Worm (Caenorhabditis elegans): Measurements from ENCODE around the gene mlt-7.

Gene mlt-7

DNA sequence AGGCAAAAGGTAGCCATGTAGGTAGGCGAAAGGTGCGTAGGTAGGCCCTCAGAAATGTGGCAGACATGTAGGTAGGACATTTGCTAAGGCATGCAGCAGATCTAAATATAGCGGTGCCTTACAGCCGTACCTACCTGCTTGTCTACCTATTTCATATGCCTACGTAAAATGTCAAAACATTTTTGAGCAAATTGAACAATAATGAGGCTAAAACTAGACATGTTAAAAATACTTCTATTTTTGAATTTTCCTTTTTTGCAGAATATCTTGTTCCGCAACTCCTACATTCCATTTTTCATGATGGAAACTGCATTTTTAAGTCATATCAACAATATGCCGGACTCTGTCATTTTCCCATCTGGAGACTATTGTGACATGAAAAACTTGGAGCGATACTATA is 41.5 kb downstream of the mlt-7 start:
- TF ChIP-seq nfya-2 (GFP tag; IDR thresholded peaks at IDR 0.05) (no peak), xnd-1 (tag; optimal IDR thresholded peaks at IDR 0.05) (no peak), ama-1 (optimal IDR thresholded peaks at IDR 0.05) (no peak), ama-1 (GFP tag; optimal IDR thresholded peaks at IDR 0.05) (no peak), nhr-80 (tag; optimal IDR thresholded peaks at IDR 0.05) (no peak), ztf-22 (GFP tag; optimal IDR thresholded peaks at IDR 0.05) (no peak), ztf-6 (GFP tag; IDR thresholded peaks at IDR 0.05) (no peak), madf-8 (GFP tag; conservative IDR thresholded peaks at IDR 0.05) (no peak), snpc-4 (GFP tag; optimal IDR thresholded peaks at IDR 0.05) (no peak), snpc-4 (tag; optimal IDR thresholded peaks at IDR 0.05) (no peak), repo-1 (tag; optimal IDR thresholded peaks at IDR 0.05) (no peak), tbp1 (GFP tag; optimal IDR thresholded peaks at IDR 0.05) (no peak)

DNA sequence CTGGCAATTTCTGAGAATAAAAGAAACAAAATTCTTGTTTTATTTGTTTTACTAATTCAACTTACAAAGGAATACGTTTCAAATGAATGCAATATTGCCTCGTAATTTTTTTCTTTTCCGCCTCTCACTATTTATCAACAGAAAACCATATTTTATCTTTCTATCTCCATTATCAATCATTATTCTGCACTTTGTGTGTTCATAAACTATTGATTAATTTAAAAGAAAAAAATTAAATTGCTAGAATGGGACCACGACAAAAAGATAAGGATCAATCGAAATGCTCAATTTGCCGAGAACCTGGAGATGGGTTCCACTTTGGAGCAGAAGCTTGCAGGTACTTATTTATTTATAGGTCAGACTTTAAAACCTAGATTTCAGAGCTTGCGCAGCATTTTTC is 42.3 kb downstream of the mlt-7 start, which contains the start of gene nhr-273:
Gene nhr-273, plus strand, starts transcription at position 167 of the 400 bp plus-strand sequence.
- TF ChIP-seq lin-40 (tag; optimal IDR thresholded peaks at IDR 0.05), result peak; percentile 9
- TF ChIP-seq ztf-26 (tag; optimal IDR thresholded peaks at IDR 0.05), result no peak
- no peak for TF ChIP-seq F55B11.4 (tag; optimal IDR thresholded peaks at IDR 0.05; ENCODE audit: borderline replicate concordance, insufficient read depth)
- no peak for TF ChIP-seq hmg-1.2 (GFP tag; IDR thresholded peaks at IDR 0.05)
- no peak for TF ChIP-seq ztf-22 (GFP tag; optimal IDR thresholded peaks at IDR 0.05)

DNA sequence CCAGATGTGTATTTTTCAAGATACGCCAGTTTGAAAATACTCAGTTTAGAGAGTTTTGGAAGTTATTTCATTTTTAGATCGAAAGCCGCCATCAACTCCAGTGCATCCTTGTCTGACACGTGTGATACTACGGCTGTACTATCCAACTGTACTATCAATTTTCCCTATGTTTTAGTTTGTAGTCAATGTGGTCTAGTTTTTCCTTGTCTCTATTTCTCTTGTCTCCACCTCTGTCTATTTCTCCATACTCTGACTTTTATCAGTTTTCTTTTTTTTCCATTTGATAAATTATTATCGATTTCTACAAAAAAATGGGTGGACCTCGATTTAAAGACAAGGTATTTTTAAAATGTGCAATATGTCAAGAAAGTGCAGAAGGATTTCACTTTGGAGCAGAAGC is 45.8 kb downstream of the mlt-7 start, which contains the start of gene nhr-16:
Gene nhr-16, plus strand, starts transcription at position 205 of the 400 bp plus-strand sequence.
- TF ChIP-seq F37B4.10 (GFP tag; IDR thresholded peaks at IDR 0.05), result no peak
- TF ChIP-seq F39B2.1 (GFP tag; IDR thresholded peaks at IDR 0.05), result no peak

DNA sequence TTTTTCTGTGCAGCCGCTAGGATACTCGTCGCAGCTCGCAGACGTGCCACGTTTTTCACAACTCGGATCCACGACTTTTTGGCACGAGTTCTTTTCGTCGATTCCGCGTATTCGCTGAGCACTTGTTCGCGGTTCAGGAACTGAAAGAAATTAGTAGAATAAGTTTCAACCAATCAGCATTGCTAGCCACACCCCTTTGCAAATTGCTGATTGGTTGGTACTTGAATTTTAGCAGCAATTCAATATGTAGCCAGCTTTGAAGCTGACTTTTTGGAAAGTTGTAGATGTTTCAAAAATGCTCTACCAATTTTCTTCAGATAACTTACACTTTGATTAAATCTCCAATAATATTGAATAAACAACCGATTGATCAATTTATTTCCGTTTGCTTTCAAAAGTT is 48.5 kb downstream of the mlt-7 start:
- TF ChIP-seq somi-1 (GFP tag; optimal IDR thresholded peaks at IDR 0.05) (no peak), egl-18 (GFP tag; IDR thresholded peaks at IDR 0.05) (no peak), nfyb-1 (GFP tag; IDR thresholded peaks at IDR 0.05) (peak; percentile 67)

DNA sequence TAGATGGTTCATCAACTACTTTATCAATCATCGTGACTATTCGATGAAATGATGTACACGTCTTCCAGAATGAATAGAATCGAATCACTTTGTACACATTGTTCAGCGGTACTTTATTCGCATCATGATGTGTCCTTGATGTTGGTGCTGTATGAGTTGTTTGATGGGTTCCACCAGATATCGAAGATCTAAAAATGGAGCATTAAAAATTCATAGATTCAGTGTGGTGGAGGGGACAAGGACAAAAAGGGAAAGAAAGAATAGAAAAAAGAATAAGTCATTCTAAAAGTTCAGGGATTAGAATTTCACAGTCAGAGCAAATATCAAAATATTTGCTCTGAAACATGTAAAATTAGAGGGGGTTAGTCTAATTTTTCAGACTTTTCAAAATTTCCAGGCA is 52.0 kb downstream of the mlt-7 start:
- TF ChIP-seq ztf-22 (GFP tag; optimal IDR thresholded peaks at IDR 0.05) (no peak), lsl-1 (GFP tag; optimal IDR thresholded peaks at IDR 0.05) (no peak), ztf-28 (GFP tag; IDR thresholded peaks at IDR 0.05) (no peak)

DNA sequence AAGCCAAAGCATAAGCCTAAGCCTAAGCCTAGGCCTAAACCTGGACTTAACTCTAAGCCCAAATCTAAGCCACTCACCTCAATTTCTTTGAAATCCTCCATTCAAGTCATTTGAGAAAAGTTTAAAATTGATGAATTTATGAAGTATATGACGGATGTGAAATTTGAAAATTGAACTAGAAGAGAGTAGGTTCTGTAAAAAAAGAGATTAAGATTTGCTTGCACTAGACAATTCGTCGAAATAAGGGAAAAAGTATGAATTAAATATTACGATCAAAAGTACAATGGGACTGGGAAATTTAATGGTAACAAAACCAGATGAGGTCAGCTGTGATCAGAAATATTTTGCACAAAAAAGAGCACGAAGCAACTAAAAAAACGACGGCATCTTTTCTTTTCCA is 60.2 kb downstream of the mlt-7 start, which contains the start of gene twk-2:
Gene twk-2, minus strand, starts transcription at position 101 of the 400 bp plus-strand sequence.
- no peak for TF ChIP-seq aptf-3 (GFP tag; IDR thresholded peaks at IDR 0.05)
- no peak for TF ChIP-seq sdz-38 (tag; optimal IDR thresholded peaks at IDR 0.05)
- TF ChIP-seq nhr-179 (tag; optimal IDR thresholded peaks at IDR 0.05), result no peak
- TF ChIP-seq ztf-18 (tag; optimal IDR thresholded peaks at IDR 0.05), result no peak
- TF ChIP-seq dox-1 (GFP tag; IDR thresholded peaks at IDR 0.05), result no peak
- no peak for TF ChIP-seq aptf-2 (GFP tag; conservative IDR thresholded peaks at IDR 0.05)

DNA sequence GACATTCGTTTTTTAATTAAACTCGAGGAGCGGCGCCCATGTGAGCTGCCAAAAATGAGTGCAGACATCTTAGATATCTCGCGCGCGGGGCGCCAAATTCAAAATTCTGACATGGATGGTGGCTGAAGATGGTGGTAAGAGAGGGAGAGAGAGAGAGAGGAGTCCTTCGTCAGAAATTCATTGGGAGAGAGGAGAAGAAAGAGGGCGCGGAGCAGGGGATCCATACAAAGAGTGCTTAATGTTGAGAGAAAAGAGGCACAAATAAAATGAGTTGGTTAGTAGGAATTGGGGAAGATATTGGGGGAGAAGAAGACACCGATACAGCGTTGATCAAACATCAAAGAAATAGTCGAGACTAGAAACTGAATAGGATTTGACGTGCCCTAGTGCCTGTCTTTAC is 60.6 kb downstream of the mlt-7 start:
- no peak for TF ChIP-seq Y79H2A.3 (GFP tag; conservative IDR thresholded peaks at IDR 0.05)
- peak; percentile 6 for TF ChIP-seq ceh-27 (GFP tag; optimal IDR thresholded peaks at IDR 0.05)
- TF ChIP-seq unc-130 (GFP tag; optimal IDR thresholded peaks at IDR 0.05), result no peak
- peak; percentile 20; the same call in 1 of the 2 replicates for TF ChIP-seq zfh-2 (GFP tag; conservative IDR thresholded peaks at IDR 0.05)

All from whole organism, young adult.